Worm (Caenorhabditis elegans) whole organism, early embryonic: ENCODE results near the gene B0365.9.

Source experiments
- aly-1 ChIP-seq: sonication (generic microtip); optimal IDR thresholded peaks from 2 replicates; lab custom pipeline; 2016; ENCODE audit warnings: missing genetic modification characterization, missing compliant biosample characterization
- ama-1 ChIP-seq: fragments of 150-350 bp; optimal IDR thresholded peaks from 2 replicates; lab custom pipeline; 2014
- ets-7 ChIP-seq: sonication (generic microtip); optimal IDR thresholded peaks from 2 replicates; lab custom pipeline; 2016; ENCODE audit warnings: missing genotype, missing genetic modification characterization, missing compliant biosample characterization
- hnd-1 ChIP-seq: sonication (generic microtip); optimal IDR thresholded peaks from 2 replicates; lab custom pipeline; 2016; ENCODE audit warnings: missing genetic modification characterization, missing compliant biosample characterization
- pes-1 ChIP-seq: fragments of 200-800 bp; sonication (Bioruptor generic); IDR thresholded peaks from 2 replicates; pipeline ENCODE4 v1.3.6; 2022; ENCODE audit warnings: missing genetic modification reagents, missing genetic modification characterization, missing compliant biosample characterization
- tbx-11 ChIP-seq: fragments of 200-800 bp; sonication (Bioruptor generic); IDR thresholded peaks from 2 replicates; pipeline ENCODE4 v1.3.6; 2022; ENCODE audit warnings: missing genetic modification characterization, missing compliant biosample characterization

DNA sequence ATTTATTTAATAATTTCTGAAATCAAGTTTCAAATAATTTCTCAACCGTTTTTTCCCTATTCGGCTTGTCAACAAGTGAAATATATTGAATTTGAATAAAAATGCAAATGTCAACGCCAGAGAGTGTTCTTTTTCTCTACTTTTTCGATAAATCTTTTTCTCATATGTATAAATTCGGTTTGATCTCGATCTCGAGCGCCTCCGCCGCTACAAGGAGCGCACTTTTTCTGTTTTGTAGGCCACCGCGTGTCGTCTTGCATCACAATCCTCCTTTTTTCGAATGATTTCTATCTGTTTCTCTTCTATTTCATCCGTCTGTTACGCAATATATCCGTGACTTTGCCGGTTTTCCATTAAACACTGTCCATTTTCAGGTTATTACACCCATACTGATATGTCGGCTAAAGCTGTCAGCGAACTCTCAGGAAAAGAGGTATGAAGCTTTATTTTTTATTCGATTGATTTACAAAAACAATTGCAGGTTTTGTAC lies 17.2 kb downstream of the B0365.9 start, which contains the start of gene acly-2:
- TF ChIP-seq hnd-1 (tag; lab: Kevin White, UChicago): no peak
- no peak for TF ChIP-seq ets-7 (tag; lab: Kevin White, UChicago)
- no peak for TF ChIP-seq tbx-11 (GFP tag; lab: Robert Waterston, UW)
- no peak for TF ChIP-seq pes-1 (GFP tag; lab: Robert Waterston, UW)
- TF ChIP-seq ama-1: no peak
- no peak for TF ChIP-seq aly-1
